Fruit fly (Drosophila melanogaster) whole organism, wandering third instar larva: ENCODE measurements around the gene CG9922.

Experiments used
- CG9705 ChIP-seq: fragments of 200-800 bp; sonication (Bioruptor generic); optimal IDR thresholded peaks from 2 replicates; lab custom pipeline; 2018; ENCODE audit warnings: missing biosample characterization, mild to moderate bottlenecking, missing genetic modification characterization
- Dif ChIP-seq: fragments of 200-275, 200-300 bp; sonication (Bioruptor generic); optimal IDR thresholded peaks from 2 replicates; lab custom pipeline; 2018; ENCODE audit warnings: missing biosample characterization, missing genetic modification characterization; ENCODE audit not compliant: partially characterized antibody
- Hr83 ChIP-seq: fragments of 200-300 bp; sonication (Bioruptor generic); optimal IDR thresholded peaks from 2 replicates; lab custom pipeline; 2016; ENCODE audit warnings: missing biosample characterization, mild to moderate bottlenecking, missing genetic modification characterization, moderate library complexity; ENCODE audit not compliant: poor library complexity, severe bottlenecking
- OdsH ChIP-seq: fragments of 200-800 bp; sonication (Bioruptor generic); optimal IDR thresholded peaks from 2 replicates; lab custom pipeline; 2016; ENCODE audit warnings: missing biosample characterization, mild to moderate bottlenecking, missing genetic modification characterization
- dsf ChIP-seq: sonication (Bioruptor generic); optimal IDR thresholded peaks from 2 replicates; lab custom pipeline; 2016; ENCODE audit warnings: missing biosample characterization, missing genetic modification characterization, borderline replicate concordance
- ey ChIP-seq: fragments of 200-800 bp; sonication (Bioruptor generic); optimal IDR thresholded peaks from 2 replicates; lab custom pipeline; 2016; ENCODE audit warnings: missing biosample characterization, missing genetic modification characterization
- foxo ChIP-seq, 2 experiments: fragments of 200-800 bp; sonication (Bioruptor generic); optimal IDR thresholded peaks; 2 replicates in 1 of 2; 3 replicates in 1 of 2; lab custom pipeline; 2016 to 2017; ENCODE audit warnings: missing biosample characterization in 2 of 2, missing genetic modification characterization in 2 of 2
- h ChIP-seq: fragments of 200-800 bp; sonication (Bioruptor generic); optimal IDR thresholded peaks from 3 replicates; lab custom pipeline; 2016; ENCODE audit warnings: missing biosample characterization, mild to moderate bottlenecking, missing genetic modification characterization
- jim ChIP-seq: fragments of 175-275, 200-325 bp; sonication (Bioruptor generic); optimal IDR thresholded peaks from 2 replicates; lab custom pipeline; 2016; ENCODE audit warnings: missing biosample characterization, mild to moderate bottlenecking, missing genetic modification characterization
- rgr ChIP-seq: fragments of 200-800 bp; sonication (Bioruptor generic); optimal IDR thresholded peaks from 3 replicates; lab custom pipeline; 2016; ENCODE audit warnings: missing biosample characterization, mild to moderate bottlenecking, missing genetic modification characterization
- sv ChIP-seq: fragments of 200-800 bp; sonication (Bioruptor generic); optimal IDR thresholded peaks from 3 replicates; lab custom pipeline; 2016; ENCODE audit warnings: missing biosample characterization, missing genetic modification characterization
- tai ChIP-seq: sonication (Bioruptor generic); optimal IDR thresholded peaks from 2 replicates; lab custom pipeline; 2016; ENCODE audit warnings: missing biosample characterization, missing genetic modification characterization
- usp ChIP-seq: fragments of >200 bp; optimal IDR thresholded peaks from 2 replicates; lab custom pipeline; 2017; ENCODE audit warnings: missing biosample characterization, missing genetic modification characterization

DNA sequence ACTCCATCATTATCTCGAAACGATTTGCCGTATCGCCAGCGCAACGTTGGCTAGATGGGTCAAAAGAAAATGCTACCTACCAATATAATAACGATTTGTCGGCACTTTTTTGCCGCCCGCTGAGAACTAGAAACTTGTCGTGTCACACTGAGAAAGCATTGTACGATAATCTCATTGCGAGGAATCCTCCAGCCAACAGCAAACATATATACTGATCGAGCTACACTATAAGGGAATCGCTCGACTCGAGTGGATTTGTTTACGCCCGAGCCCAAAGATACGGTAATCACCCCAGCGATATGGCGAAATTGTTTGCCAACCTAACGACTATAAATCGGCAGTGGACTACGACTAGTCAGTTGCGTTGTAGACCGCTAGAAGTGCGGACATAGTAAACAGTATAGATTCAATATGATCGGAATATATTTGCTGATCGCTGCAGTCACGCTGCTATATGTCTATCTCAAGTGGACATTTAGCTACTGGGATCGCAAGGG lies 7.3 kb downstream of the CG9922 start, which contains the start of gene Cyp6d5:
- TF ChIP-seq dsf = no peak
- no peak for TF ChIP-seq jim (GFP tag; lab: Kevin White, UChicago)
- no peak for TF ChIP-seq rgr (GFP tag; lab: Kevin White, UChicago)
- TF ChIP-seq OdsH (GFP tag; lab: Kevin White, UChicago) = no peak
- TF ChIP-seq CG9705 = no peak
- TF ChIP-seq ey (GFP tag; lab: Kevin White, UChicago) = no peak
- TF ChIP-seq usp (GFP tag; lab: Kevin White, UChicago) = no peak
- TF ChIP-seq h = no peak
- no peak for TF ChIP-seq Dif (GFP tag; lab: Kevin White, UChicago)
- no peak for TF ChIP-seq tai (GFP tag; lab: Kevin White, UChicago)
- no peak for TF ChIP-seq foxo (GFP tag; optimal IDR thresholded peaks at IDR 0.05; lab: Kevin White, UChicago)
- no peak for TF ChIP-seq Hr83 (GFP tag; lab: Kevin White, UChicago)
- TF ChIP-seq sv = no peak
